Worm (Caenorhabditis elegans) whole organism, L4 larva: Measurements from ENCODE around the gene ZC250.5.
A peak's percentile ranks its signal among the peaks of the same experiment; 100 is the strongest.

Source experiments
- R02D3.7 ChIP-seq: fragments of 150-350 bp; sonication (generic microtip); optimal IDR thresholded peaks from 3 replicates; lab custom pipeline; 2014; ENCODE audit warnings: missing biosample characterization, missing genetic modification characterization
- T26A8.4 ChIP-seq: fragments of 200-800 bp; sonication (Bioruptor generic); IDR thresholded peaks from 2 replicates; pipeline ENCODE4 v1.3.6; 2022; ENCODE audit warnings: missing genetic modification characterization, missing compliant biosample characterization
- Y105C5A.15 ChIP-seq: fragments of 200-800 bp; sonication (Bioruptor generic); IDR thresholded peaks from 2 replicates; pipeline ENCODE4 v1.3.6; 2022; ENCODE audit warnings: missing genetic modification characterization, missing compliant biosample characterization
- Y48G9A.11 ChIP-seq: fragments of 200-800 bp; sonication (Bioruptor generic); IDR thresholded peaks from 2 replicates; pipeline ENCODE4 v1.3.6; 2022; ENCODE audit warnings: missing genetic modification reagents, missing genetic modification characterization, missing compliant biosample characterization
- Y5F2A.4 ChIP-seq: fragments of 200-800 bp; sonication (Bioruptor generic); optimal IDR thresholded peaks from 2 replicates; lab custom pipeline; 2018; ENCODE audit warnings: mild to moderate bottlenecking, missing genetic modification characterization, missing compliant biosample characterization
- ZK337.2 ChIP-seq: fragments of 200-800 bp; sonication (Bioruptor generic); IDR thresholded peaks from 2 replicates; pipeline ENCODE4 v1.3.6; 2022; ENCODE audit warnings: missing genetic modification reagents, missing genetic modification characterization, missing compliant biosample characterization
- aha-1 ChIP-seq: fragments of 150-350 bp; peaks from one replicate; lab custom pipeline; 2014; ENCODE audit warnings: missing biosample characterization, missing genetic modification characterization
- ceh-28 ChIP-seq: fragments of 150-350 bp; optimal IDR thresholded peaks from 2 replicates; lab custom pipeline; 2014; ENCODE audit warnings: missing biosample characterization, missing genetic modification reagents, missing genetic modification characterization
- ceh-32 ChIP-seq: sonication (generic microtip); optimal IDR thresholded peaks from 2 replicates; lab custom pipeline; 2016; ENCODE audit warnings: mild to moderate bottlenecking, missing genetic modification characterization, missing compliant biosample characterization; ENCODE audit not compliant: poor library complexity
- daf-12 ChIP-seq: fragments of 150-350 bp; optimal IDR thresholded peaks from 2 replicates; lab custom pipeline; 2014; ENCODE audit warnings: missing biosample characterization, missing genetic modification reagents, missing genetic modification characterization
- daf-19 ChIP-seq: fragments of 200-800 bp; sonication (Bioruptor generic); conservative IDR thresholded peaks from 2 replicates; pipeline ENCODE4 v1.3.6; 2022; ENCODE audit warnings: missing genetic modification characterization, missing compliant biosample characterization
- daf-8 ChIP-seq: fragments of 200-800 bp; sonication (Bioruptor generic); IDR thresholded peaks from 2 replicates; pipeline ENCODE4 v1.3.6; 2022; ENCODE audit warnings: missing genetic modification characterization, missing compliant biosample characterization
- dmd-6 ChIP-seq: fragments of 200-800 bp; sonication (Bioruptor generic); IDR thresholded peaks from 2 replicates; pipeline ENCODE4 v1.3.6; 2022; ENCODE audit warnings: missing genetic modification reagents, missing genetic modification characterization, missing compliant biosample characterization
- dmd-8 ChIP-seq: fragments of 200-800 bp; sonication (Bioruptor generic); IDR thresholded peaks from 2 replicates; pipeline ENCODE4 v1.3.6; 2022; ENCODE audit warnings: missing genetic modification characterization, missing compliant biosample characterization
- dve-1 ChIP-seq: sonication (generic microtip); optimal IDR thresholded peaks from 2 replicates; lab custom pipeline; 2017; ENCODE audit warnings: antibody characterized with exemption, mild to moderate bottlenecking, missing genetic modification characterization, missing compliant biosample characterization; ENCODE audit not compliant: insufficient read depth
- egl-27 ChIP-seq: sonication (generic microtip); optimal IDR thresholded peaks from 3 replicates; lab custom pipeline; 2017; ENCODE audit warnings: missing biosample characterization, missing genetic modification reagents, missing genetic modification characterization
- egl-43 ChIP-seq: fragments of 200-800 bp; sonication (Bioruptor generic); IDR thresholded peaks from 2 replicates; pipeline ENCODE4 v1.3.6; 2022; ENCODE audit warnings: missing genetic modification reagents, missing genetic modification characterization, missing compliant biosample characterization
- fkh-10 ChIP-seq: fragments of 150-350 bp; optimal IDR thresholded peaks from 2 replicates; lab custom pipeline; 2014; ENCODE audit warnings: missing biosample characterization, missing genetic modification reagents, missing genetic modification characterization
- hif-1 ChIP-seq, 2 experiments: sonication (generic microtip); optimal IDR thresholded peaks; 2 replicates each; lab custom pipeline; 2016 to 2017; ENCODE audit warnings: missing compliant biosample characterization in 2 of 2, missing genetic modification characterization in 2 of 2, missing genetic modification reagents in 2 of 2, missing genotype in 2 of 2, mild to moderate bottlenecking in 1 of 2
- hlh-11 ChIP-seq: fragments of 200-800 bp; sonication (Bioruptor generic); optimal IDR thresholded peaks from 2 replicates; lab custom pipeline; 2018; ENCODE audit warnings: mild to moderate bottlenecking, missing genetic modification characterization, missing compliant biosample characterization
- hmg-1.1 ChIP-seq: fragments of 200-800 bp; sonication (Bioruptor generic); IDR thresholded peaks from 2 replicates; pipeline ENCODE4 v1.3.6; 2022; ENCODE audit warnings: missing genetic modification reagents, missing genetic modification characterization, missing compliant biosample characterization
- lim-7 ChIP-seq: fragments of 200-800 bp; sonication (Bioruptor generic); IDR thresholded peaks from 2 replicates; pipeline ENCODE4 v1.3.6; 2022; ENCODE audit warnings: missing genetic modification characterization, missing compliant biosample characterization
- lin-15B ChIP-seq: fragments of 150-350 bp; sonication (generic microtip); optimal IDR thresholded peaks from 3 replicates; lab custom pipeline; 2014; ENCODE audit warnings: missing biosample characterization, missing genetic modification characterization
- lin-29 ChIP-seq: fragments of 200-800 bp; sonication (Bioruptor generic); IDR thresholded peaks from 2 replicates; pipeline ENCODE4 v1.3.6; 2022; ENCODE audit warnings: missing genetic modification reagents, missing genetic modification characterization, missing compliant biosample characterization
- mxl-2 ChIP-seq: fragments of 200-800 bp; sonication (Bioruptor generic); conservative IDR thresholded peaks from 2 replicates; pipeline ENCODE4 v1.3.6; 2022; ENCODE audit warnings: missing genetic modification reagents, missing genetic modification characterization, missing compliant biosample characterization
- nhr-10 ChIP-seq: fragments of 150-350 bp; optimal IDR thresholded peaks from 2 replicates; lab custom pipeline; 2014; ENCODE audit warnings: missing biosample characterization, missing genetic modification characterization
- nhr-102 ChIP-seq: sonication (generic microtip); optimal IDR thresholded peaks from 2 replicates; lab custom pipeline; 2016; ENCODE audit warnings: mild to moderate bottlenecking, missing genetic modification characterization, moderate library complexity, missing compliant biosample characterization
- nhr-25 ChIP-seq: sonication (generic microtip); optimal IDR thresholded peaks from 2 replicates; lab custom pipeline; 2017; ENCODE audit warnings: missing genetic modification characterization, mild to moderate bottlenecking, missing compliant biosample characterization, antibody characterized with exemption, moderate library complexity, borderline replicate concordance; ENCODE audit not compliant: insufficient read depth
- nhr-28 ChIP-seq: fragments of 150-350 bp; optimal IDR thresholded peaks from 2 replicates; lab custom pipeline; 2014; ENCODE audit warnings: missing biosample characterization, missing genetic modification characterization
- nhr-6 ChIP-seq: fragments of 150-350 bp; optimal IDR thresholded peaks from 2 replicates; lab custom pipeline; 2014; ENCODE audit warnings: missing biosample characterization, missing genetic modification characterization
- nhr-76 ChIP-seq: fragments of 150-350 bp; optimal IDR thresholded peaks from 2 replicates; lab custom pipeline; 2014; ENCODE audit warnings: missing biosample characterization, missing genetic modification characterization
- nhr-77 ChIP-seq: fragments of 150-350 bp; optimal IDR thresholded peaks from 2 replicates; lab custom pipeline; 2014; ENCODE audit warnings: missing biosample characterization, missing genetic modification characterization
- pha-4 ChIP-seq, 2 experiments: fragments of 150-350 bp in 1 of 2; fragments of 200-800 bp in 1 of 2; sonication (Bioruptor generic) in 1 of 2; IDR thresholded peaks in 1 of 2; optimal IDR thresholded peaks in 1 of 2; 2 replicates each; pipeline versions ENCODE4 v1.3.6 to Lab custom; 2014 to 2022; ENCODE audit warnings: missing genetic modification characterization in 2 of 2, missing genetic modification reagents in 2 of 2, missing biosample characterization in 1 of 2, missing compliant biosample characterization in 1 of 2
- php-3 ChIP-seq: fragments of 200-800 bp; sonication (Bioruptor generic); IDR thresholded peaks from 2 replicates; pipeline ENCODE4 v1.3.6; 2022; ENCODE audit warnings: missing genetic modification reagents, missing genetic modification characterization, missing compliant biosample characterization
- pqm-1 ChIP-seq: sonication (generic microtip); optimal IDR thresholded peaks from 2 replicates; lab custom pipeline; 2017; ENCODE audit warnings: missing biosample characterization, missing genetic modification characterization
- saeg-2 ChIP-seq: fragments of 200-800 bp; sonication (Bioruptor generic); IDR thresholded peaks from 2 replicates; pipeline ENCODE4 v1.3.6; 2022; ENCODE audit warnings: missing genetic modification reagents, missing genetic modification characterization, missing compliant biosample characterization
- snpc-1.2 ChIP-seq: fragments of 200-800 bp; sonication (Bioruptor generic); IDR thresholded peaks from 2 replicates; pipeline ENCODE4 v1.3.6; 2022; ENCODE audit warnings: missing genetic modification reagents, missing genetic modification characterization, missing compliant biosample characterization
- spr-1 ChIP-seq: sonication (generic microtip); optimal IDR thresholded peaks from 2 replicates; lab custom pipeline; 2016; ENCODE audit warnings: mild to moderate bottlenecking, missing genetic modification characterization, missing compliant biosample characterization
- spr-3 ChIP-seq: fragments of 200-800 bp; sonication (Bioruptor generic); optimal IDR thresholded peaks from 2 replicates; lab custom pipeline; 2018; ENCODE audit warnings: mild to moderate bottlenecking, missing genetic modification characterization, missing compliant biosample characterization
- tag-97 ChIP-seq: fragments of 200-800 bp; sonication (Bioruptor generic); IDR thresholded peaks from 2 replicates; pipeline ENCODE4 v1.3.6; 2022; ENCODE audit warnings: missing genetic modification characterization, missing compliant biosample characterization
- unc-39 ChIP-seq: sonication (generic microtip); optimal IDR thresholded peaks from 2 replicates; lab custom pipeline; 2017; ENCODE audit warnings: missing biosample characterization, missing genetic modification characterization
- unc-62 ChIP-seq, 3 experiments: fragments of 150-350 bp in 1 of 3; sonication (generic microtip); optimal IDR thresholded peaks in 2 of 3; peaks in 1 of 3; 1 replicate in 1 of 3; 2 replicates in 2 of 3; lab custom pipeline; 2014 to 2017; ENCODE audit warnings: missing biosample characterization in 3 of 3, missing genetic modification characterization in 3 of 3, missing genetic modification reagents in 3 of 3, missing genotype in 1 of 3
- zip-2 ChIP-seq: fragments of 150-350 bp; optimal IDR thresholded peaks from 2 replicates; lab custom pipeline; 2014; ENCODE audit warnings: missing biosample characterization, missing genetic modification characterization

ZC250.5 gene

ce11 chrV:5788650-5789049 is 16.9 kb upstream of the ZC250.5 start:
- TF ChIP-seq mxl-2 (GFP tag; lab: Robert Waterston, UW) (no peak), egl-27 (tag; lab: Kevin White, UChicago) (no peak), Y5F2A.4 (GFP tag; lab: Kevin White, UChicago) (no peak), nhr-6 (no peak), lin-29 (no peak), snpc-1.2 (GFP tag; lab: Robert Waterston, UW) (no peak), dmd-8 (GFP tag; lab: Robert Waterston, UW) (no peak), ceh-32 (tag; lab: Kevin White, UChicago) (no peak), hmg-1.1 (GFP tag; lab: Robert Waterston, UW) (no peak), daf-19 (no peak), lim-7 (GFP tag; lab: Robert Waterston, UW) (no peak), T26A8.4 (GFP tag; lab: Robert Waterston, UW) (no peak), nhr-10 (tag; lab: Kevin White, UChicago) (no peak), unc-39 (tag; lab: Kevin White, UChicago) (no peak), dmd-6 (GFP tag; lab: Robert Waterston, UW) (peak; percentile 18; the same call in 1 of the 2 replicates), daf-8 (GFP tag; lab: Robert Waterston, UW) (no peak), Y48G9A.11 (GFP tag; lab: Robert Waterston, UW) (no peak), nhr-102 (tag; lab: Kevin White, UChicago) (peak; percentile 13), ZK337.2 (no peak), nhr-28 (tag; lab: Kevin White, UChicago) (peak; percentile 99), ceh-28 (tag; lab: Kevin White, UChicago) (no peak), php-3 (GFP tag; lab: Robert Waterston, UW) (no peak), aha-1 (no peak), fkh-10 (GFP tag; lab: Kevin White, UChicago) (no peak), unc-62 (GFP tag; optimal IDR thresholded peaks at IDR 0.05 in 1 of 2; lab: Kevin White, UChicago) (no peak), unc-62 (tag; optimal IDR thresholded peaks at IDR 0.05; lab: Kevin White, UChicago) (no peak), nhr-25 (tag; lab: Kevin White, UChicago) (no peak), spr-3 (no peak), dve-1 (tag; lab: Kevin White, UChicago) (peak; percentile 5), hlh-11 (tag; lab: Kevin White, UChicago) (peak; percentile 10), pha-4 (GFP tag; IDR thresholded peaks at IDR 0.05; lab: Robert Waterston, UW) (no peak), pha-4 (tag; optimal IDR thresholded peaks at IDR 0.05; lab: Kevin White, UChicago) (no peak), nhr-77 (tag; lab: Kevin White, UChicago) (no peak), pqm-1 (tag; lab: Kevin White, UChicago) (peak; percentile 38), R02D3.7 (tag; lab: Kevin White, UChicago) (no peak), Y105C5A.15 (GFP tag; lab: Robert Waterston, UW) (no peak), saeg-2 (GFP tag; lab: Robert Waterston, UW) (no peak), spr-1 (no peak), lin-15B (no peak), nhr-76 (tag; lab: Kevin White, UChicago) (no peak), egl-43 (GFP tag; lab: Robert Waterston, UW) (peak; percentile 19; the same call in 1 of the 2 replicates), zip-2 (tag; lab: Kevin White, UChicago) (no peak), daf-12 (tag; lab: Kevin White, UChicago) (no peak), hif-1 (tag; optimal IDR thresholded peaks at IDR 0.05; lab: Kevin White, UChicago) (no peak), tag-97 (GFP tag; lab: Robert Waterston, UW) (no peak)
